Worm (Caenorhabditis elegans): ENCODE data around the gene F55C5.17.

DNA sequence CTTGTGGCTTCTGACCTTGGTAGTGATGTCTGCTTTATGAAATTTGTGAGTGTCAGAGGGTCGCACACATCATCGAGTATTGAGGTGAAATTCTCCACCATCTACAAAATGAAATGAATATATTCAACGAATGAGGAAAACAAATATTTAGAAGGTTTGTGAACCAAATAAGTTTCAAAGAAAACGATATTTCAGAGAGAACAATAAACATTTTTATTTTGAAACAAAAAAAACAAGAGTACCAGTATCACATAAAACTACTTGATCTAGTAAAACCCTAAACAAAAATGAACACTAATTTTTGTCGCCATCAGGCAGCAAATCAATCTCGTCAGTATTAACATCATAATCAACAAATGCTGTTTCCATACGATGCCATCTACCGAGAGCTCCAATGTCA lies 14.7 kb downstream of the F55C5.17 start, which contains the start of gene R04F11.3:
- TF ChIP-seq elt-1 (tag; optimal IDR thresholded peaks at IDR 0.05) = no peak
- no peak for TF ChIP-seq nhr-11 (tag; optimal IDR thresholded peaks at IDR 0.05)
- TF ChIP-seq ceh-16 (tag; optimal IDR thresholded peaks at IDR 0.05) = no peak
- no peak for TF ChIP-seq ama-1 (optimal IDR thresholded peaks at IDR 0.05)
- TF ChIP-seq nhr-237 (tag; optimal IDR thresholded peaks at IDR 0.05) = no peak
- TF ChIP-seq nhr-25 (tag; optimal IDR thresholded peaks at IDR 0.05) = no peak

Data from whole organism, L2 larva.